Worm (Caenorhabditis elegans) whole organism, young adult: ENCODE results near the gene best-14.
A peak's percentile ranks its signal among the peaks of the same experiment; 100 is the strongest.

Experiments used
- B0336.3 ChIP-seq: fragments of 200-800 bp; sonication (Bioruptor generic); IDR thresholded peaks from 2 replicates; pipeline ENCODE4 v1.3.6; 2022; ENCODE audit warnings: missing genetic modification characterization, missing compliant biosample characterization
- F10E7.11 ChIP-seq: sonication (generic microtip); optimal IDR thresholded peaks from 2 replicates; lab custom pipeline; 2017; ENCODE audit warnings: mild to moderate bottlenecking, missing genetic modification characterization, moderate library complexity, missing compliant biosample characterization
- F39B2.1 ChIP-seq: fragments of 200-800 bp; sonication (Bioruptor generic); IDR thresholded peaks from 2 replicates; pipeline ENCODE4 v1.3.6; 2022; ENCODE audit warnings: missing genetic modification reagents, missing genetic modification characterization, missing compliant biosample characterization
- F49E8.2 ChIP-seq: sonication (generic microtip); optimal IDR thresholded peaks from 3 replicates; lab custom pipeline; 2017; ENCODE audit warnings: missing genetic modification characterization, mild to moderate bottlenecking, missing compliant biosample characterization, antibody characterized with exemption, moderate library complexity; ENCODE audit not compliant: insufficient read depth
- F52B5.7 ChIP-seq: sonication (generic microtip); optimal IDR thresholded peaks from 2 replicates; lab custom pipeline; 2016; ENCODE audit warnings: mild to moderate bottlenecking, missing genetic modification characterization, missing compliant biosample characterization
- K11D2.4 ChIP-seq: fragments of 200-800 bp; sonication (Bioruptor generic); IDR thresholded peaks from 2 replicates; pipeline ENCODE4 v1.3.6; 2022; ENCODE audit warnings: missing genetic modification reagents, missing genetic modification characterization, missing compliant biosample characterization
- Y53F4B.3 ChIP-seq: fragments of 200-800 bp; sonication (Bioruptor generic); IDR thresholded peaks from 2 replicates; pipeline ENCODE4 v1.3.6; 2022; ENCODE audit warnings: missing genetic modification reagents, missing genetic modification characterization, missing compliant biosample characterization
- Y56A3A.18 ChIP-seq: fragments of 200-800 bp; sonication (Bioruptor generic); IDR thresholded peaks from 2 replicates; pipeline ENCODE4 v1.3.6; 2022; ENCODE audit warnings: missing genetic modification reagents, missing genetic modification characterization, missing compliant biosample characterization
- Y67H2A.10 ChIP-seq: fragments of 200-800 bp; sonication (Bioruptor generic); conservative IDR thresholded peaks from 2 replicates; pipeline ENCODE4 v1.3.6; 2022; ENCODE audit warnings: missing genetic modification reagents, missing genetic modification characterization, missing compliant biosample characterization
- ama-1 ChIP-seq, 3 experiments: fragments of 150-350 bp in 1 of 3; sonication (generic microtip) in 2 of 3; optimal IDR thresholded peaks; 2 replicates each; lab custom pipeline; 2014 to 2018; ENCODE audit warnings: missing biosample characterization in 2 of 3, missing genetic modification characterization in 2 of 3, missing genetic modification reagents in 2 of 3
- aptf-2 ChIP-seq: fragments of 200-800 bp; sonication (Bioruptor generic); conservative IDR thresholded peaks from 2 replicates; pipeline ENCODE4 v1.3.6; 2022; ENCODE audit warnings: missing genetic modification reagents, missing genetic modification characterization, missing compliant biosample characterization
- aptf-3 ChIP-seq: fragments of 200-800 bp; sonication (Bioruptor generic); IDR thresholded peaks from 2 replicates; pipeline ENCODE4 v1.3.6; 2022; ENCODE audit warnings: missing genetic modification characterization, missing compliant biosample characterization
- attf-6 ChIP-seq: fragments of 200-800 bp; sonication (Bioruptor generic); IDR thresholded peaks from 2 replicates; pipeline ENCODE4 v1.3.6; 2022; ENCODE audit warnings: missing genetic modification reagents, missing genetic modification characterization, missing compliant biosample characterization
- bed-1 ChIP-seq: fragments of 200-800 bp; sonication (Bioruptor generic); IDR thresholded peaks from 2 replicates; pipeline ENCODE4 v1.3.6; 2022; ENCODE audit warnings: missing genetic modification reagents, missing genetic modification characterization, missing compliant biosample characterization
- cebp-1 ChIP-seq, 2 experiments: fragments of 200-800 bp in 1 of 2; sonication (Bioruptor generic) in 1 of 2; sonication (generic microtip) in 1 of 2; IDR thresholded peaks in 1 of 2; optimal IDR thresholded peaks in 1 of 2; 2 replicates each; pipeline versions ENCODE4 v1.3.6 to Lab custom; 2017 to 2022; ENCODE audit warnings: missing compliant biosample characterization in 2 of 2, missing genetic modification characterization in 2 of 2, mild to moderate bottlenecking in 1 of 2, missing genetic modification reagents in 1 of 2, moderate library complexity in 1 of 2
- ceh-100 ChIP-seq: fragments of 200-800 bp; sonication (Bioruptor generic); IDR thresholded peaks from 2 replicates; pipeline ENCODE4 v1.3.6; 2022; ENCODE audit warnings: missing genetic modification reagents, missing genetic modification characterization, missing compliant biosample characterization
- ceh-40 ChIP-seq: fragments of 200-800 bp; sonication (Bioruptor generic); IDR thresholded peaks from 2 replicates; pipeline ENCODE4 v1.3.6; 2022; ENCODE audit warnings: missing genetic modification characterization, missing compliant biosample characterization
- dox-1 ChIP-seq: fragments of 200-800 bp; sonication (Bioruptor generic); IDR thresholded peaks from 2 replicates; pipeline ENCODE4 v1.3.6; 2022; ENCODE audit warnings: missing genetic modification reagents, missing genetic modification characterization, missing compliant biosample characterization
- dpff-1 ChIP-seq: sonication (generic microtip); optimal IDR thresholded peaks from 2 replicates; lab custom pipeline; 2017; ENCODE audit warnings: mild to moderate bottlenecking, missing genetic modification characterization, missing compliant biosample characterization
- dpl-1 ChIP-seq: fragments of 150-350 bp; optimal IDR thresholded peaks from 2 replicates; lab custom pipeline; 2014; ENCODE audit warnings: missing biosample characterization, missing genetic modification reagents, missing genetic modification characterization
- egl-18 ChIP-seq: fragments of 200-800 bp; sonication (Bioruptor generic); IDR thresholded peaks from 2 replicates; pipeline ENCODE4 v1.3.6; 2022; ENCODE audit warnings: missing genetic modification reagents, missing genetic modification characterization, missing compliant biosample characterization
- egrh-3 ChIP-seq: fragments of 200-800 bp; sonication (Bioruptor generic); IDR thresholded peaks from 2 replicates; pipeline ENCODE4 v1.3.6; 2022; ENCODE audit warnings: missing genetic modification reagents, missing genetic modification characterization, missing compliant biosample characterization
- ekl-4 ChIP-seq: fragments of 200-800 bp; sonication (Bioruptor generic); IDR thresholded peaks from 2 replicates; pipeline ENCODE4 v1.3.6; 2022; ENCODE audit warnings: missing genetic modification reagents, missing genetic modification characterization, missing compliant biosample characterization
- him-1 ChIP-seq: sonication (generic microtip); optimal IDR thresholded peaks from 2 replicates; lab custom pipeline; 2016; ENCODE audit warnings: missing genotype, missing genetic modification reagents, missing genetic modification characterization, missing compliant biosample characterization
- hlh-12 ChIP-seq: sonication (generic microtip); optimal IDR thresholded peaks from 2 replicates; lab custom pipeline; 2016; ENCODE audit warnings: missing genetic modification characterization, missing compliant biosample characterization
- hsf-1 ChIP-seq: fragments of 200-800 bp; sonication (Bioruptor generic); IDR thresholded peaks from 2 replicates; pipeline ENCODE4 v1.3.6; 2022; ENCODE audit warnings: missing genetic modification reagents, missing genetic modification characterization, missing compliant biosample characterization
- lag-1 ChIP-seq: fragments of 200-800 bp; sonication (Bioruptor generic); IDR thresholded peaks from 2 replicates; pipeline ENCODE4 v1.3.6; 2022; ENCODE audit warnings: missing genetic modification reagents, missing genetic modification characterization, missing compliant biosample characterization
- lin-26 ChIP-seq: fragments of 200-800 bp; sonication (Bioruptor generic); IDR thresholded peaks from 2 replicates; pipeline ENCODE4 v1.3.6; 2022; ENCODE audit warnings: missing genetic modification reagents, missing genetic modification characterization, missing compliant biosample characterization
- lin-35 ChIP-seq, 3 experiments: fragments of 150-350 bp in 2 of 3; sonication (generic microtip) in 1 of 3; optimal IDR thresholded peaks; 2 replicates each; lab custom pipeline; 2014 to 2018; ENCODE audit warnings: missing biosample characterization in 3 of 3, missing genetic modification characterization in 3 of 3, missing genetic modification reagents in 3 of 3
- lir-1 ChIP-seq: fragments of 200-800 bp; sonication (Bioruptor generic); conservative IDR thresholded peaks from 2 replicates; pipeline ENCODE4 v1.3.6; 2022; ENCODE audit warnings: missing genetic modification reagents, missing genetic modification characterization, missing compliant biosample characterization
- lsl-1 ChIP-seq: fragments of 200-800 bp; sonication (Bioruptor generic); optimal IDR thresholded peaks from 2 replicates; lab custom pipeline; 2018; ENCODE audit warnings: mild to moderate bottlenecking, missing genetic modification characterization, moderate library complexity, missing compliant biosample characterization
- lsy-27 ChIP-seq: sonication (generic microtip); optimal IDR thresholded peaks from 2 replicates; lab custom pipeline; 2017; ENCODE audit warnings: missing genetic modification characterization, mild to moderate bottlenecking, missing compliant biosample characterization, antibody characterized with exemption, missing genotype, borderline replicate concordance; ENCODE audit not compliant: insufficient read depth
- madf-3 ChIP-seq: fragments of 200-800 bp; sonication (Bioruptor generic); IDR thresholded peaks from 2 replicates; pipeline ENCODE4 v1.3.6; 2022; ENCODE audit warnings: missing genetic modification reagents, missing genetic modification characterization, missing compliant biosample characterization
- madf-6 ChIP-seq: fragments of 200-800 bp; sonication (Bioruptor generic); IDR thresholded peaks from 2 replicates; pipeline ENCODE4 v1.3.6; 2022; ENCODE audit warnings: missing genetic modification reagents, missing genetic modification characterization, missing compliant biosample characterization
- nfya-2 ChIP-seq: fragments of 200-800 bp; sonication (Bioruptor generic); IDR thresholded peaks from 2 replicates; pipeline ENCODE4 v1.3.6; 2022; ENCODE audit warnings: missing genetic modification reagents, missing genetic modification characterization, missing compliant biosample characterization
- nhr-27 ChIP-seq: fragments of 200-800 bp; sonication (Bioruptor generic); optimal IDR thresholded peaks from 2 replicates; lab custom pipeline; 2018; ENCODE audit warnings: mild to moderate bottlenecking, missing genetic modification characterization, moderate library complexity, missing compliant biosample characterization
- pbrm-1 ChIP-seq: fragments of 200-800 bp; sonication (Bioruptor generic); IDR thresholded peaks from 2 replicates; pipeline ENCODE4 v1.3.6; 2022; ENCODE audit warnings: missing genetic modification reagents, missing genetic modification characterization, missing compliant biosample characterization
- rec-8 ChIP-seq, 2 experiments: sonication (generic microtip); optimal IDR thresholded peaks; 2 replicates each; lab custom pipeline; 2016; ENCODE audit warnings: mild to moderate bottlenecking in 2 of 2, missing genetic modification characterization in 2 of 2, missing genetic modification reagents in 2 of 2, missing genotype in 2 of 2, missing biosample characterization in 1 of 2, missing compliant biosample characterization in 1 of 2, moderate library complexity in 1 of 2
- sdz-38 ChIP-seq: sonication (generic microtip); optimal IDR thresholded peaks from 2 replicates; lab custom pipeline; 2016; ENCODE audit warnings: missing genotype, missing genetic modification characterization, missing compliant biosample characterization
- snpc-1.1 ChIP-seq: sonication (generic microtip); optimal IDR thresholded peaks from 2 replicates; lab custom pipeline; 2017; ENCODE audit warnings: missing genetic modification characterization, mild to moderate bottlenecking, missing compliant biosample characterization, antibody characterized with exemption, moderate library complexity, missing genotype, missing genetic modification reagents; ENCODE audit not compliant: insufficient read depth
- snpc-1.3 ChIP-seq: sonication (generic microtip); optimal IDR thresholded peaks from 2 replicates; lab custom pipeline; 2017; ENCODE audit warnings: missing genetic modification characterization, mild to moderate bottlenecking, missing compliant biosample characterization, antibody characterized with exemption, moderate library complexity, missing genotype, missing genetic modification reagents; ENCODE audit not compliant: insufficient read depth
- snpc-3.4 ChIP-seq: sonication (generic microtip); optimal IDR thresholded peaks from 2 replicates; lab custom pipeline; 2017; ENCODE audit warnings: missing genetic modification characterization, mild to moderate bottlenecking, missing compliant biosample characterization, antibody characterized with exemption, moderate library complexity, missing genotype, missing genetic modification reagents
- tlf-1 ChIP-seq: fragments of 200-800 bp; sonication (Bioruptor generic); optimal IDR thresholded peaks from 2 replicates; lab custom pipeline; 2018; ENCODE audit warnings: mild to moderate bottlenecking, missing genetic modification characterization, missing compliant biosample characterization
- xnd-1 ChIP-seq: sonication (generic microtip); optimal IDR thresholded peaks from 2 replicates; lab custom pipeline; 2016; ENCODE audit warnings: missing genotype, missing genetic modification reagents, missing genetic modification characterization, missing compliant biosample characterization
- zfh-2 ChIP-seq: fragments of 200-800 bp; sonication (Bioruptor generic); conservative IDR thresholded peaks from 2 replicates; pipeline ENCODE4 v1.3.6; 2022; ENCODE audit warnings: missing genetic modification reagents, missing genetic modification characterization, missing compliant biosample characterization
- zim-3 ChIP-seq: sonication (generic microtip); optimal IDR thresholded peaks from 2 replicates; lab custom pipeline; 2017; ENCODE audit warnings: mild to moderate bottlenecking, missing genetic modification characterization, moderate library complexity, missing compliant biosample characterization
- ztf-25 ChIP-seq: fragments of 200-800 bp; sonication (Bioruptor generic); IDR thresholded peaks from 2 replicates; pipeline ENCODE4 v1.3.6; 2022; ENCODE audit warnings: missing genetic modification reagents, missing genetic modification characterization, missing compliant biosample characterization

Gene best-14

ce11 chrV:10578938-10579337 is 21.2 kb downstream of the best-14 start, which contains the start of the genes erh-1 and lpd-9:
Gene erh-1, minus strand, starts transcription at chrV:10579141.
Gene lpd-9, plus strand, starts transcription at chrV:10579305.
- peak in 1 of 3 experiments; percentile 84 for TF ChIP-seq lin-35 (GFP tag; optimal IDR thresholded peaks at IDR 0.05; lab: Kevin White, UChicago)
- no peak for TF ChIP-seq lin-26
- no peak for TF ChIP-seq F49E8.2 (tag; lab: Kevin White, UChicago)
- TF ChIP-seq Y53F4B.3 (GFP tag; lab: Robert Waterston, UW), result no peak
- TF ChIP-seq ekl-4, result peak; percentile 84
- TF ChIP-seq B0336.3 (GFP tag; lab: Robert Waterston, UW), result peak; percentile 81
- TF ChIP-seq F39B2.1 (GFP tag; lab: Robert Waterston, UW), result no peak
- no peak for TF ChIP-seq him-1 (tag; lab: Kevin White, UChicago)
- TF ChIP-seq ceh-40 (GFP tag; lab: Robert Waterston, UW), result no peak
- TF ChIP-seq madf-3 (GFP tag; lab: Robert Waterston, UW), result peak; percentile 77; the same call in 1 of the 2 replicates
- TF ChIP-seq lir-1, result 0 out of 2 replicates have a peak, but pooled peaks have one; percentile 54
- no peak for TF ChIP-seq hlh-12 (tag; lab: Kevin White, UChicago)
- TF ChIP-seq K11D2.4, result peak; percentile 63; the same call in 1 of the 2 replicates
- TF ChIP-seq snpc-1.1 (tag; lab: Kevin White, UChicago), result no peak
- no peak for TF ChIP-seq cebp-1 (GFP tag; IDR thresholded peaks at IDR 0.05; lab: Robert Waterston, UW)
- TF ChIP-seq cebp-1 (tag; optimal IDR thresholded peaks at IDR 0.05; lab: Kevin White, UChicago), result no peak
- TF ChIP-seq hsf-1 (GFP tag; lab: Robert Waterston, UW), result no peak
- TF ChIP-seq snpc-3.4, result peak; percentile 73
- TF ChIP-seq Y56A3A.18 (GFP tag; lab: Robert Waterston, UW), result peak; percentile 86
- no peak for TF ChIP-seq dpl-1 (GFP tag; lab: Kevin White, UChicago)
- no peak for TF ChIP-seq nfya-2 (GFP tag; lab: Robert Waterston, UW)
- peak; percentile 83; the same call in 1 of the 2 replicates for TF ChIP-seq dox-1 (GFP tag; lab: Robert Waterston, UW)
- TF ChIP-seq F52B5.7 (tag; lab: Kevin White, UChicago), result no peak
- TF ChIP-seq zim-3 (tag; lab: Kevin White, UChicago), result no peak
- TF ChIP-seq ama-1 (optimal IDR thresholded peaks at IDR 0.05; lab: Kevin White, UChicago), result no peak
- no peak for TF ChIP-seq ama-1 (GFP tag; optimal IDR thresholded peaks at IDR 0.05; lab: Kevin White, UChicago)
- TF ChIP-seq ztf-25 (GFP tag; lab: Robert Waterston, UW), result no peak
- peak; percentile 41 for TF ChIP-seq xnd-1 (tag; lab: Kevin White, UChicago)
- TF ChIP-seq aptf-2 (GFP tag; lab: Robert Waterston, UW), result no peak
- TF ChIP-seq egl-18, result no peak
- TF ChIP-seq lsl-1, result peak; percentile 60
- no peak for TF ChIP-seq nhr-27 (tag; lab: Kevin White, UChicago)
- TF ChIP-seq F10E7.11 (tag; lab: Kevin White, UChicago), result no peak
- no peak for TF ChIP-seq Y67H2A.10 (GFP tag; lab: Robert Waterston, UW)
- TF ChIP-seq bed-1 (GFP tag; lab: Robert Waterston, UW), result no peak
- no peak for TF ChIP-seq lag-1 (GFP tag; lab: Robert Waterston, UW)
- peak; percentile 71 for TF ChIP-seq madf-6 (GFP tag; lab: Robert Waterston, UW)
- TF ChIP-seq rec-8 (tag; optimal IDR thresholded peaks at IDR 0.05; lab: Kevin White, UChicago), result no peak
- TF ChIP-seq zfh-2 (GFP tag; lab: Robert Waterston, UW), result no peak
- peak; percentile 72 for TF ChIP-seq pbrm-1 (GFP tag; lab: Robert Waterston, UW)
- TF ChIP-seq ceh-100 (GFP tag; lab: Robert Waterston, UW), result no peak; the same call in 1 of the 2 replicates
- peak; percentile 49 for TF ChIP-seq tlf-1 (GFP tag; lab: Kevin White, UChicago)
- no peak for TF ChIP-seq dpff-1 (tag; lab: Kevin White, UChicago)
- no peak for TF ChIP-seq egrh-3 (GFP tag; lab: Robert Waterston, UW)
- TF ChIP-seq snpc-1.3 (tag; lab: Kevin White, UChicago), result peak; percentile 57
- 0 out of 2 replicates have a peak, but pooled peaks have one; percentile 38 for TF ChIP-seq attf-6
- TF ChIP-seq lsy-27 (tag; lab: Kevin White, UChicago), result no peak
- TF ChIP-seq sdz-38, result no peak
- no peak for TF ChIP-seq aptf-3 (GFP tag; lab: Robert Waterston, UW)
